Fruit fly (Drosophila melanogaster): ENCODE data around the gene Wdr62.

DNA sequence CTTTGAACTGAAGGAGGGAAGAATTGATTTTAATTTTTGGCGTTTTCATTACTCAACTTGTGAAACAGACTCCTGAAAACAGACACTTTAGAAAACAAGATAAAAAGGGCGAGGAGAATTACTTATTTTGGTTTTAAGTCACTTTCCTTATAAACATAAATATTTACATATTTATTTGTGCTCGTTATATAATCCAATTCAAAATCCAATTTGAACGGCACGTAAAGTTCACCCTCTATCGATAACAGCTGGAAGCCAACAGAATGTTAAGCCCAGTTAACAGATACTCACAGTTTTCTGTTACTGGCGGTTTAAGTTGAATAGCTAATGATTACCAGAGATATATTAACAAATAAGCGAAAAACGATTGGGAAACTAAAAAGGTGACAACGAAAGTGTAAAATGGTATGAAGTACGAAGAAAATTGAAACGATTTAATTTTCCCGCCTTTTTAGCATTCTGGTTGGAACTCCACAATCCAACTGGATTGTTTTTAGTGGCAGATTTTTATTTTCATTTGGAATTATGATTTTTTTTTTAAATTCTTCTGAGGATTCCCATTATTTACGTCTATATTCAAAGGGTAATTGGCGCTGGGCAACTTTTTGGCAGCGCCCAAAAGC is 94.9 kb downstream of the Wdr62 start:
- no peak for TF ChIP-seq cnc (optimal IDR thresholded peaks at IDR 0.05)
- TF ChIP-seq CG14711 (tag; optimal IDR thresholded peaks at IDR 0.05): no peak
- TF ChIP-seq cic (GFP tag; optimal IDR thresholded peaks at IDR 0.05): no peak
- no peak for TF ChIP-seq CG12768 (GFP tag; optimal IDR thresholded peaks at IDR 0.05)
- no peak for TF ChIP-seq pad (GFP tag; optimal IDR thresholded peaks at IDR 0.05)
- no peak for TF ChIP-seq CG11617 (GFP tag; optimal IDR thresholded peaks at IDR 0.05)
- TF ChIP-seq tj (GFP tag; optimal IDR thresholded peaks at IDR 0.05): no peak
- no peak for TF ChIP-seq CG7101 (tag; optimal IDR thresholded peaks at IDR 0.05)
- TF ChIP-seq Mnt (GFP tag; optimal IDR thresholded peaks at IDR 0.05): no peak
- TF ChIP-seq toe (GFP tag; optimal IDR thresholded peaks at IDR 0.05): no peak
- TF ChIP-seq bab1 (GFP tag; optimal IDR thresholded peaks at IDR 0.05): no peak
- TF ChIP-seq kay (GFP tag; ENCODE audit: borderline replicate concordance): no peak

All from whole organism, adult.